Fruit fly (Drosophila melanogaster) whole organism, pupa: Measurements from ENCODE around the gene CG15203.

Experiments used
- CG13204 ChIP-seq: fragments of 200-800 bp; sonication (Bioruptor generic); optimal IDR thresholded peaks from 2 replicates; lab custom pipeline; 2018; ENCODE audit warnings: missing biosample characterization, mild to moderate bottlenecking, missing genetic modification characterization, moderate library complexity
- CG17806 ChIP-seq: fragments of 200-800 bp; sonication (Bioruptor generic); optimal IDR thresholded peaks from 2 replicates; lab custom pipeline; 2018; ENCODE audit warnings: missing biosample characterization, mild to moderate bottlenecking, missing genetic modification characterization, moderate library complexity
- fd96Ca ChIP-seq: fragments of 200-800 bp; sonication (Bioruptor generic); IDR thresholded peaks from 3 replicates; pipeline ENCODE4 v1.3.6; 2022; ENCODE audit warnings: missing biosample characterization, missing genetic modification characterization
- gl ChIP-seq: fragments of 200-800 bp; sonication (Bioruptor generic); optimal IDR thresholded peaks from 2 replicates; lab custom pipeline; 2018; ENCODE audit warnings: missing biosample characterization, mild to moderate bottlenecking, missing genetic modification characterization
- rn ChIP-seq: fragments of 200-800 bp; sonication (Bioruptor generic); IDR thresholded peaks from 2 replicates; pipeline ENCODE4 v1.3.6; 2022; ENCODE audit warnings: missing biosample characterization, missing genetic modification characterization

DNA sequence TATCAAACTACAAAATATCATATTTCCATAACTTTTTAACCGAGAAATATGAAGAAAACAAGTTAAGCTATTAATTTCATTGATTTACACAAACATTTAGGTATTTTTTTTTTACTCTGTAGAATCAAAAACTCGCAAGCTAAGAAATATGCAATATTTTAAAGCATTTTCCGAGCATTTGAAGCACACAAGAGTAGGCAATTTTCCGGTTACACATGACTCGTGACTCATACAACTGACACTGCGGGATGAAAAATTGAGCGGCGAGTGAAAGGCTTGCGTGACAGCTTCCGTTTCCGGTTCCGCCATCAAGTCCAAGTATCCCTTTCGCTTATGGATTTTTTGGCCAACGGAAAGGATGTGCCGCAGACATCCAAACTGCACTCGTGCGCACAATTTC, 21.0 kb downstream of the CG15203 start:
- no peak for TF ChIP-seq rn (GFP tag; lab: Robert Waterston, UW)
- no peak for TF ChIP-seq gl (tag; lab: Kevin White, UChicago)
- no peak for TF ChIP-seq fd96Ca (GFP tag; lab: Robert Waterston, UW)
- TF ChIP-seq CG13204: no peak
- no peak for TF ChIP-seq CG17806
